Fruit fly (Drosophila melanogaster) whole organism, embryonic: ENCODE results near the gene Ndae1.
A peak's percentile ranks its signal among the peaks of the same experiment; 100 is the strongest.

ENCODE experiments used
- ATbp ChIP-seq: fragments of 200-800 bp; sonication (Bioruptor generic); optimal IDR thresholded peaks from 2 replicates; lab custom pipeline; 2017; ENCODE audit warnings: missing biosample characterization, mild to moderate bottlenecking, missing genetic modification characterization, missing genetic modification reagents
- Abd-B ChIP-seq: fragments of 200-800 bp; sonication (Bioruptor generic); optimal IDR thresholded peaks from 2 replicates; lab custom pipeline; 2018; ENCODE audit warnings: missing biosample characterization, mild to moderate bottlenecking, missing genetic modification characterization, moderate library complexity
- CG10654 ChIP-seq: fragments of 200-800 bp; sonication (Bioruptor generic); optimal IDR thresholded peaks from 2 replicates; lab custom pipeline; 2016; ENCODE audit warnings: missing biosample characterization, missing genetic modification characterization
- CG10959 ChIP-seq: fragments of 200-800 bp; sonication (Bioruptor generic); IDR thresholded peaks from 2 replicates; pipeline ENCODE4 v1.3.6; 2022; ENCODE audit warnings: missing biosample characterization, missing genetic modification characterization
- CG13424 ChIP-seq: fragments of 200-800 bp; sonication (Bioruptor generic); optimal IDR thresholded peaks from 2 replicates; lab custom pipeline; 2019; ENCODE audit warnings: missing biosample characterization, mild to moderate bottlenecking, missing genetic modification characterization, moderate library complexity
- CG14710 ChIP-seq: fragments of 200-800 bp; sonication (Bioruptor generic); optimal IDR thresholded peaks from 3 replicates; lab custom pipeline; 2019; ENCODE audit warnings: missing biosample characterization, mild to moderate bottlenecking, missing genetic modification characterization, moderate library complexity
- CG1603 ChIP-seq: fragments of 200-800 bp; sonication (Bioruptor generic); optimal IDR thresholded peaks from 2 replicates; lab custom pipeline; 2019; ENCODE audit warnings: missing biosample characterization, mild to moderate bottlenecking, missing genetic modification characterization, moderate library complexity
- CG16813 ChIP-seq: fragments of 200-800 bp; sonication (Bioruptor generic); IDR thresholded peaks from 3 replicates; pipeline ENCODE4 v1.3.6; 2022; ENCODE audit warnings: missing biosample characterization, missing genetic modification characterization; ENCODE audit not compliant: partially characterized antibody
- CG16815 ChIP-seq: fragments of 200-800 bp; sonication (Bioruptor generic); optimal IDR thresholded peaks from 3 replicates; lab custom pipeline; 2017; ENCODE audit warnings: missing biosample characterization, mild to moderate bottlenecking, missing genetic modification characterization
- CG17385 ChIP-seq: fragments of 200-800 bp; sonication (Bioruptor generic); optimal IDR thresholded peaks from 3 replicates; lab custom pipeline; 2018; ENCODE audit warnings: missing biosample characterization, mild to moderate bottlenecking, missing genetic modification characterization
- CG17829 ChIP-seq: fragments of 200-800 bp; optimal IDR thresholded peaks from 2 replicates; lab custom pipeline; 2019; ENCODE audit warnings: missing biosample characterization, mild to moderate bottlenecking, missing genetic modification characterization, moderate library complexity
- CG2712 ChIP-seq: fragments of 200-800 bp; optimal IDR thresholded peaks from 3 replicates; lab custom pipeline; 2019; ENCODE audit warnings: missing biosample characterization, mild to moderate bottlenecking, missing genetic modification characterization, moderate library complexity
- CG34224 ChIP-seq: fragments of 200-800 bp; sonication (Bioruptor generic); IDR thresholded peaks from 3 replicates; pipeline ENCODE4 v1.3.6; 2022; ENCODE audit warnings: missing biosample characterization, missing genetic modification characterization; ENCODE audit not compliant: partially characterized antibody
- CG3726 ChIP-seq: fragments of 200-800 bp; sonication (Bioruptor generic); IDR thresholded peaks from 3 replicates; pipeline ENCODE4, ENCODE4 v1.3.6; 2022; ENCODE audit warnings: missing biosample characterization, missing genetic modification characterization
- CG4404 ChIP-seq: fragments of 200-800 bp; sonication (Bioruptor generic); IDR thresholded peaks from 2 replicates; pipeline ENCODE4 v1.3.6; 2022; ENCODE audit warnings: missing biosample characterization, missing genetic modification characterization
- CG6254 ChIP-seq: fragments of 200-800 bp; sonication (Bioruptor generic); optimal IDR thresholded peaks from 3 replicates; lab custom pipeline; 2017; ENCODE audit warnings: mild to moderate bottlenecking, missing biosample characterization, missing genetic modification reagents, missing genetic modification characterization
- CG7556 ChIP-seq: fragments of 200-800 bp; sonication (Bioruptor generic); optimal IDR thresholded peaks from 2 replicates; lab custom pipeline; 2017; ENCODE audit warnings: missing biosample characterization, mild to moderate bottlenecking, missing genetic modification characterization
- CG7839 ChIP-seq: fragments of 200-800 bp; sonication (Bioruptor generic); optimal IDR thresholded peaks from 3 replicates; lab custom pipeline; 2018; ENCODE audit warnings: missing biosample characterization, mild to moderate bottlenecking, missing genetic modification characterization, moderate library complexity
- CG8924 ChIP-seq: fragments of 200-800 bp; optimal IDR thresholded peaks from 3 replicates; lab custom pipeline; 2019; ENCODE audit warnings: missing biosample characterization, mild to moderate bottlenecking, missing genetic modification characterization, moderate library complexity
- CG8944 ChIP-seq: fragments of 200-800 bp; sonication (Bioruptor generic); optimal IDR thresholded peaks from 3 replicates; lab custom pipeline; 2016; ENCODE audit warnings: missing biosample characterization, missing genetic modification characterization
- Hr78 ChIP-seq, 2 experiments: fragments of 200-800 bp in 1 of 2; fragments of >200 bp in 1 of 2; sonication (Bioruptor generic) in 1 of 2; optimal IDR thresholded peaks; 2 replicates each; lab custom pipeline; 2017 to 2019; ENCODE audit warnings: missing biosample characterization in 2 of 2, missing genetic modification characterization in 2 of 2, mild to moderate bottlenecking in 1 of 2, moderate library complexity in 1 of 2
- MTF-1 ChIP-seq: fragments of 200-800 bp; sonication (Bioruptor generic); optimal IDR thresholded peaks from 2 replicates; lab custom pipeline; 2018; ENCODE audit warnings: missing biosample characterization, mild to moderate bottlenecking, missing genetic modification characterization, borderline replicate concordance
- Nf-YB ChIP-seq: fragments of 200-800 bp; sonication (Bioruptor generic); optimal IDR thresholded peaks from 3 replicates; lab custom pipeline; 2019; ENCODE audit warnings: missing biosample characterization, mild to moderate bottlenecking, missing genetic modification characterization, moderate library complexity
- Pdp1 ChIP-seq, 2 experiments: fragments of 200-800 bp; sonication (Bioruptor generic); optimal IDR thresholded peaks; 3 replicates each; lab custom pipeline; 2016; ENCODE audit warnings: missing biosample characterization in 2 of 2, missing genetic modification characterization in 2 of 2, mild to moderate bottlenecking in 1 of 2, moderate library complexity in 1 of 2
- Ptx1 ChIP-seq: fragments of 200-800 bp; sonication (Bioruptor generic); IDR thresholded peaks from 2 replicates; pipeline ENCODE4 v1.3.6; 2022; ENCODE audit warnings: missing biosample characterization, missing genetic modification characterization
- Rfx ChIP-seq: fragments of 200-800 bp; sonication (Bioruptor generic); IDR thresholded peaks from 2 replicates; pipeline ENCODE4 v1.3.6; 2022; ENCODE audit warnings: missing biosample characterization, missing genetic modification characterization
- Spps ChIP-seq: fragments of 200-800 bp; sonication (Bioruptor generic); optimal IDR thresholded peaks from 2 replicates; lab custom pipeline; 2018; ENCODE audit warnings: missing biosample characterization, mild to moderate bottlenecking, missing genetic modification characterization
- Xrp1 ChIP-seq: fragments of 200-800 bp; sonication (Bioruptor generic); IDR thresholded peaks from 2 replicates; pipeline ENCODE4 v1.3.6; 2022; ENCODE audit warnings: missing biosample characterization, missing genetic modification characterization
- ac ChIP-seq: fragments of 200-800 bp; sonication (Bioruptor generic); optimal IDR thresholded peaks from 3 replicates; lab custom pipeline; 2017; ENCODE audit warnings: missing biosample characterization, mild to moderate bottlenecking, missing genetic modification characterization
- amos ChIP-seq: fragments of 200-800 bp; sonication (Bioruptor generic); IDR thresholded peaks from 2 replicates; pipeline ENCODE4 v1.3.6; 2022; ENCODE audit warnings: missing biosample characterization, missing genetic modification characterization; ENCODE audit not compliant: partially characterized antibody
- chif ChIP-seq, 2 experiments: fragments of 200-800 bp; sonication (Bioruptor generic); optimal IDR thresholded peaks; 3 replicates each; lab custom pipeline; 2016; ENCODE audit warnings: missing biosample characterization in 2 of 2, missing genetic modification characterization in 2 of 2
- danr ChIP-seq: fragments of 200-800 bp; sonication (Bioruptor generic); IDR thresholded peaks from 2 replicates; pipeline ENCODE4 v1.3.6; 2022; ENCODE audit warnings: missing biosample characterization, missing genetic modification characterization
- dmrt11E ChIP-seq: fragments of 200-800 bp; sonication (Bioruptor generic); optimal IDR thresholded peaks from 3 replicates; lab custom pipeline; 2018; ENCODE audit warnings: missing biosample characterization, mild to moderate bottlenecking, missing genetic modification characterization, moderate library complexity
- eve ChIP-seq, 2 experiments: fragments of >200 bp; optimal IDR thresholded peaks; 2 replicates each; lab custom pipeline; 2017; ENCODE audit warnings: missing biosample characterization in 2 of 2, missing genetic modification characterization in 2 of 2
- ewg ChIP-seq: fragments of 200-800 bp; sonication (Bioruptor generic); optimal IDR thresholded peaks from 3 replicates; lab custom pipeline; 2017; ENCODE audit warnings: mild to moderate bottlenecking, missing biosample characterization, missing genetic modification reagents, missing genetic modification characterization
- gcm2 ChIP-seq: fragments of 200-800 bp; sonication (Bioruptor generic); optimal IDR thresholded peaks from 2 replicates; lab custom pipeline; 2016; ENCODE audit warnings: missing biosample characterization, missing genetic modification characterization
- grn ChIP-seq: fragments of 200-800 bp; sonication (Bioruptor generic); optimal IDR thresholded peaks from 3 replicates; lab custom pipeline; 2017; ENCODE audit warnings: missing biosample characterization, missing genetic modification characterization
- lola ChIP-seq, 3 experiments: fragments of >200 bp in 2 of 3; fragments of 200-800 bp in 1 of 3; sonication (Bioruptor generic) in 1 of 3; optimal IDR thresholded peaks; 2 replicates each; lab custom pipeline; 2017 to 2019; ENCODE audit warnings: missing biosample characterization in 3 of 3, missing genetic modification characterization in 3 of 3, mild to moderate bottlenecking in 1 of 3, moderate library complexity in 1 of 3
- onecut ChIP-seq: fragments of 200-800 bp; sonication (Bioruptor generic); IDR thresholded peaks from 2 replicates; pipeline ENCODE4 v1.3.6; 2022; ENCODE audit warnings: missing biosample characterization, missing genetic modification characterization
- pum ChIP-seq: fragments of 200-800 bp; sonication (Bioruptor generic); optimal IDR thresholded peaks from 2 replicates; lab custom pipeline; 2016; ENCODE audit warnings: missing biosample characterization, missing genetic modification characterization
- sd ChIP-seq: fragments of 200-800 bp; sonication (Bioruptor generic); optimal IDR thresholded peaks from 3 replicates; lab custom pipeline; 2018; ENCODE audit warnings: missing biosample characterization, mild to moderate bottlenecking, missing genetic modification characterization, moderate library complexity
- sens ChIP-seq: fragments of 200-800 bp; sonication (Bioruptor generic); peaks from one replicate; lab custom pipeline; 2016; ENCODE audit warnings: missing biosample characterization, missing genetic modification characterization
- stwl ChIP-seq: fragments of 200-800 bp; sonication (Bioruptor generic); optimal IDR thresholded peaks from 3 replicates; lab custom pipeline; 2018; ENCODE audit warnings: missing biosample characterization, mild to moderate bottlenecking, missing genetic modification characterization, moderate library complexity
- tap ChIP-seq: fragments of 200-800 bp; optimal IDR thresholded peaks from 3 replicates; lab custom pipeline; 2019; ENCODE audit warnings: missing biosample characterization, mild to moderate bottlenecking, missing genetic modification characterization, moderate library complexity
- tin ChIP-seq: fragments of 200-800 bp; sonication (Bioruptor generic); optimal IDR thresholded peaks from 3 replicates; lab custom pipeline; 2016; ENCODE audit warnings: missing biosample characterization, missing genetic modification characterization
- twi ChIP-seq: fragments of 200-800 bp; optimal IDR thresholded peaks from 2 replicates; lab custom pipeline; 2019; ENCODE audit warnings: missing biosample characterization, mild to moderate bottlenecking, missing genetic modification characterization, moderate library complexity
- unpg ChIP-seq: fragments of 200-800 bp; sonication (Bioruptor generic); optimal IDR thresholded peaks from 3 replicates; lab custom pipeline; 2018; ENCODE audit warnings: missing biosample characterization, mild to moderate bottlenecking, missing genetic modification characterization, moderate library complexity
- vvl ChIP-seq: fragments of 200-800 bp; sonication (Bioruptor generic); IDR thresholded peaks from 2 replicates; pipeline ENCODE4 v1.3.6; 2022; ENCODE audit warnings: missing biosample characterization, missing genetic modification characterization
- zf30C ChIP-seq: fragments of 200-800 bp; sonication (Bioruptor generic); optimal IDR thresholded peaks from 3 replicates; lab custom pipeline; 2018; ENCODE audit warnings: missing biosample characterization, mild to moderate bottlenecking, missing genetic modification characterization

Ndae1 gene

dm6 chr2L:7270270-7270669 lies 21.1 kb upstream of the Ndae1 start (continued):
- TF ChIP-seq ATbp (GFP tag; lab: Kevin White, UChicago) (peak; percentile 18), stwl (tag; lab: Kevin White, UChicago) (peak; percentile 22), CG7839 (tag; lab: Kevin White, UChicago) (peak; percentile 68), dmrt11E (tag; lab: Kevin White, UChicago) (peak; percentile 89), CG7556 (GFP tag; lab: Kevin White, UChicago) (peak; percentile 38), pum (GFP tag; lab: Kevin White, UChicago) (peak; percentile 8), CG1603 (tag; lab: Kevin White, UChicago) (peak; percentile 52), CG17385 (GFP tag; lab: Kevin White, UChicago) (peak; percentile 16), ac (GFP tag; lab: Kevin White, UChicago) (peak; percentile 33), onecut (GFP tag; lab: Robert Waterston, UW) (peak; percentile 39), grn (peak; percentile 9), Spps (tag; lab: Kevin White, UChicago) (peak; percentile 74), MTF-1 (GFP tag; lab: Kevin White, UChicago) (peak; percentile 20), Hr78 (GFP tag; optimal IDR thresholded peaks at IDR 0.05; lab: Kevin White, UChicago) (peak in 1 of 2 experiments; percentile 24), tin (GFP tag; lab: Kevin White, UChicago) (peak; percentile 49), CG34224 (GFP tag; lab: Robert Waterston, UW) (no peak), gcm2 (GFP tag; lab: Kevin White, UChicago) (no peak), sd (tag; lab: Kevin White, UChicago) (no peak), CG14710 (tag; lab: Kevin White, UChicago) (peak; percentile 80), CG8924 (tag; lab: Kevin White, UChicago) (peak; percentile 53), CG6254 (GFP tag; lab: Kevin White, UChicago) (peak; percentile 45), CG8944 (GFP tag; lab: Kevin White, UChicago) (no peak), unpg (GFP tag; lab: Kevin White, UChicago) (peak; percentile 72), Pdp1 (GFP tag; optimal IDR thresholded peaks at IDR 0.05; lab: Kevin White, UChicago) (peak in 1 of 2 experiments; percentile 24), vvl (GFP tag; lab: Robert Waterston, UW) (peak; percentile 78), Abd-B (GFP tag; lab: Kevin White, UChicago) (peak; percentile 30), chif (GFP tag; optimal IDR thresholded peaks at IDR 0.05; lab: Kevin White, UChicago) (peak in 1 of 2 experiments; percentile 51), Nf-YB (GFP tag; lab: Kevin White, UChicago) (peak; percentile 36), Rfx (no peak), sens (peak; percentile 88), CG17829 (tag; lab: Kevin White, UChicago) (peak; percentile 69), amos (GFP tag; lab: Robert Waterston, UW) (no peak), CG10654 (GFP tag; lab: Kevin White, UChicago) (no peak), CG2712 (peak; percentile 84), Xrp1 (GFP tag; lab: Robert Waterston, UW) (peak; percentile 83), CG3726 (GFP tag; lab: Robert Waterston, UW) (0 out of 3 replicates have a peak, but pooled peaks have one; percentile 38), lola (GFP tag; optimal IDR thresholded peaks at IDR 0.05; lab: Kevin White, UChicago) (peak in 1 of 3 experiments; percentile 84), zf30C (peak; percentile 37), CG16815 (GFP tag; lab: Kevin White, UChicago) (peak; percentile 54), CG10959 (GFP tag; lab: Robert Waterston, UW) (peak; percentile 63), twi (tag; lab: Kevin White, UChicago) (peak; percentile 45), tap (tag; lab: Kevin White, UChicago) (peak; percentile 25), eve (GFP tag; optimal IDR thresholded peaks at IDR 0.05; lab: Kevin White, UChicago) (peak in 1 of 2 experiments; percentile 53), CG4404 (GFP tag; lab: Robert Waterston, UW) (peak; percentile 38; the same call in 1 of the 2 replicates), ewg (GFP tag; lab: Kevin White, UChicago) (peak; percentile 18), CG13424 (tag; lab: Kevin White, UChicago) (peak; percentile 50), Ptx1 (0 out of 2 replicates have a peak, but pooled peaks have one; percentile 12), danr (GFP tag; lab: Robert Waterston, UW) (no peak), CG16813 (GFP tag; lab: Robert Waterston, UW) (no peak)
